Fruit fly (Drosophila melanogaster): Measurements from ENCODE around the gene eEF1gamma.

Gene eEF1gamma

dm6 chr3R:29266607-29267006 lies 46.6 kb downstream of the eEF1gamma start (continued):
- TF ChIP-seq bbx (GFP tag; IDR thresholded peaks at IDR 0.05; ENCODE audit: partially characterized antibody): no peak
- no peak for TF ChIP-seq pfk (GFP tag; optimal IDR thresholded peaks at IDR 0.05)
- TF ChIP-seq seq (GFP tag; IDR thresholded peaks at IDR 0.05): no peak
- no peak for TF ChIP-seq Optix (GFP tag; IDR thresholded peaks at IDR 0.05)
- TF ChIP-seq CG8765 (GFP tag; IDR thresholded peaks at IDR 0.05): peak; percentile 27; the same call in 1 of the 2 replicates
- TF ChIP-seq zf30C (GFP tag; optimal IDR thresholded peaks at IDR 0.05): peak; percentile 69
- no peak for TF ChIP-seq ranshi (GFP tag; IDR thresholded peaks at IDR 0.05)
- TF ChIP-seq kni (GFP tag; optimal IDR thresholded peaks at IDR 0.05): no peak
- peak; percentile 6 for TF ChIP-seq CG1603 (tag; optimal IDR thresholded peaks at IDR 0.05)
- peak; percentile 79 for TF ChIP-seq pros (GFP tag; optimal IDR thresholded peaks at IDR 0.05)
- TF ChIP-seq D19A (tag; optimal IDR thresholded peaks at IDR 0.05): peak; percentile 19
- TF ChIP-seq eve (GFP tag; optimal IDR thresholded peaks at IDR 0.05): no peak
- TF ChIP-seq Atf6 (GFP tag; IDR thresholded peaks at IDR 0.05): no peak
- no peak for TF ChIP-seq corto (GFP tag; optimal IDR thresholded peaks at IDR 0.05)
- TF ChIP-seq CG9609 (GFP tag; optimal IDR thresholded peaks at IDR 0.05): no peak
- no peak for TF ChIP-seq Elba2 (GFP tag; optimal IDR thresholded peaks at IDR 0.05)
- TF ChIP-seq tx (GFP tag; optimal IDR thresholded peaks at IDR 0.05): no peak
- TF ChIP-seq CG14965 (GFP tag; optimal IDR thresholded peaks at IDR 0.05; ENCODE audit: borderline replicate concordance): no peak
- TF ChIP-seq sens (GFP tag): peak; percentile 81
- TF ChIP-seq Usf (GFP tag; optimal IDR thresholded peaks at IDR 0.05): no peak
- no peak for TF ChIP-seq CG31365 (tag; optimal IDR thresholded peaks at IDR 0.05)
- no peak for TF ChIP-seq CG7271 (tag; optimal IDR thresholded peaks at IDR 0.05)
- TF ChIP-seq CG4404 (GFP tag; IDR thresholded peaks at IDR 0.05): peak; percentile 59
- TF ChIP-seq CG18262 (tag; optimal IDR thresholded peaks at IDR 0.05): peak; percentile 59
- peak; percentile 42 for TF ChIP-seq CG9727 (GFP tag; optimal IDR thresholded peaks at IDR 0.05)
- no peak for TF ChIP-seq Dref (GFP tag; IDR thresholded peaks at IDR 0.05)
- no peak for TF ChIP-seq otp (GFP tag; IDR thresholded peaks at IDR 0.05)
- no peak for TF ChIP-seq Hmx (GFP tag; optimal IDR thresholded peaks at IDR 0.05)
- TF ChIP-seq CG8944 (GFP tag; optimal IDR thresholded peaks at IDR 0.05): no peak
- peak; percentile 40 for TF ChIP-seq CG10267 (tag; optimal IDR thresholded peaks at IDR 0.05)

dm6 chr3R:29268062-29268461 lies 48.1 kb downstream of the eEF1gamma start:
- TF ChIP-seq tna (GFP tag; IDR thresholded peaks at IDR 0.05; ENCODE audit: partially characterized antibody) (no peak), cg (GFP tag; optimal IDR thresholded peaks at IDR 0.05) (peak; percentile 51), kni (GFP tag; optimal IDR thresholded peaks at IDR 0.05) (peak; percentile 79), Pdp1 (GFP tag; optimal IDR thresholded peaks at IDR 0.05) (peak in 1 of 2 experiments; percentile 52), Hr78 (GFP tag; optimal IDR thresholded peaks at IDR 0.05) (peak in 1 of 2 experiments; percentile 37), CG7745 (tag; optimal IDR thresholded peaks at IDR 0.05) (peak; percentile 37), Nf-YA (GFP tag; IDR thresholded peaks at IDR 0.05) (no peak), CG14860 (GFP tag; IDR thresholded peaks at IDR 0.05; ENCODE audit: partially characterized antibody) (no peak), CG34224 (GFP tag; IDR thresholded peaks at IDR 0.05; ENCODE audit: partially characterized antibody) (no peak), Blimp-1 (GFP tag; optimal IDR thresholded peaks at IDR 0.05) (peak; percentile 43), hth (optimal IDR thresholded peaks at IDR 0.05) (no peak), Stat92E (GFP tag; optimal IDR thresholded peaks at IDR 0.05) (peak in 1 of 3 experiments; percentile 79), B-H1 (GFP tag; IDR thresholded peaks at IDR 0.05) (no peak), gcm2 (GFP tag; optimal IDR thresholded peaks at IDR 0.05) (no peak), CG2889 (GFP tag; IDR thresholded peaks at IDR 0.05) (no peak), crol (GFP tag; IDR thresholded peaks at IDR 0.05) (peak; percentile 91), twi (tag; optimal IDR thresholded peaks at IDR 0.05) (peak; percentile 48), D19A (tag; optimal IDR thresholded peaks at IDR 0.05) (peak; percentile 6), HLHmδ (GFP tag; optimal IDR thresholded peaks at IDR 0.05) (peak; percentile 82), CG14441 (GFP tag; IDR thresholded peaks at IDR 0.05) (no peak), pros (GFP tag; optimal IDR thresholded peaks at IDR 0.05) (peak; percentile 87), HHEX (GFP tag; optimal IDR thresholded peaks at IDR 0.05) (no peak), sd (tag; optimal IDR thresholded peaks at IDR 0.05) (peak; percentile 7), bigmax (GFP tag; optimal IDR thresholded peaks at IDR 0.05) (peak; percentile 8)

Data from whole organism, embryonic.